Fruit fly (Drosophila melanogaster): ENCODE results near the gene Jon99Fi.
A peak's percentile ranks its signal among the peaks of the same experiment; 100 is the strongest.

Jon99Fi gene

dm6 chr3R:30459066-30459935, 29.5 kb upstream of the Jon99Fi start, which contains the start of the genes CG2224 and CDase (continued):
- TF ChIP-seq CG6854 (GFP tag; optimal IDR thresholded peaks at IDR 0.05) = no peak
- TF ChIP-seq CG7372 (GFP tag; IDR thresholded peaks at IDR 0.05) = no peak
- peak; percentile 82 for TF ChIP-seq hb (GFP tag; IDR thresholded peaks at IDR 0.05; ENCODE audit: partially characterized antibody)
- no peak for TF ChIP-seq CG17361 (GFP tag; IDR thresholded peaks at IDR 0.05)
- peak; percentile 5 for TF ChIP-seq Vsx1 (GFP tag; optimal IDR thresholded peaks at IDR 0.05)
- no peak for TF ChIP-seq Side (GFP tag; optimal IDR thresholded peaks at IDR 0.05)
- no peak for TF ChIP-seq Six4 (GFP tag; optimal IDR thresholded peaks at IDR 0.05)
- TF ChIP-seq pita (GFP tag; optimal IDR thresholded peaks at IDR 0.05) = no peak
- TF ChIP-seq scrt (GFP tag; optimal IDR thresholded peaks at IDR 0.05) = no peak
- TF ChIP-seq CG8290 (GFP tag; optimal IDR thresholded peaks at IDR 0.05) = no peak
- peak in 1 of 2 experiments; percentile 48 for TF ChIP-seq CG8290 (tag; optimal IDR thresholded peaks at IDR 0.05)
- peak; percentile 97 for TF ChIP-seq Dref (GFP tag; IDR thresholded peaks at IDR 0.05)
- TF ChIP-seq Hr39 (optimal IDR thresholded peaks at IDR 0.05) = no peak
- no peak for TF ChIP-seq ranshi (GFP tag; IDR thresholded peaks at IDR 0.05)
- TF ChIP-seq Pdp1 (GFP tag; optimal IDR thresholded peaks at IDR 0.05) = peak in 1 of 2 experiments; percentile 48
- TF ChIP-seq HLH3B (GFP tag; IDR thresholded peaks at IDR 0.05) = no peak
- TF ChIP-seq gsb-n (tag; optimal IDR thresholded peaks at IDR 0.05) = no peak
- TF ChIP-seq CG15073 (GFP tag; optimal IDR thresholded peaks at IDR 0.05) = no peak
- no peak for TF ChIP-seq Hmr (GFP tag; optimal IDR thresholded peaks at IDR 0.05)
- TF ChIP-seq CG6254 (GFP tag; optimal IDR thresholded peaks at IDR 0.05) = no peak
- peak; percentile 97 for TF ChIP-seq hbn (GFP tag; IDR thresholded peaks at IDR 0.05; ENCODE audit: partially characterized antibody)
- no peak for TF ChIP-seq CG13775 (GFP tag; optimal IDR thresholded peaks at IDR 0.05)
- peak; percentile 89 for TF ChIP-seq CG14860 (GFP tag; IDR thresholded peaks at IDR 0.05; ENCODE audit: partially characterized antibody)
- TF ChIP-seq Max (GFP tag; optimal IDR thresholded peaks at IDR 0.05) = no peak
- no peak for TF ChIP-seq CG4854 (GFP tag; optimal IDR thresholded peaks at IDR 0.05)
- no peak for TF ChIP-seq CG18262 (tag; optimal IDR thresholded peaks at IDR 0.05)
- no peak for TF ChIP-seq CG17612 (GFP tag; IDR thresholded peaks at IDR 0.05)
- TF ChIP-seq pnt (GFP tag; optimal IDR thresholded peaks at IDR 0.05) = no peak
- TF ChIP-seq trem (tag; optimal IDR thresholded peaks at IDR 0.05) = no peak
- no peak for TF ChIP-seq CG2120 (GFP tag; optimal IDR thresholded peaks at IDR 0.05)
- no peak for TF ChIP-seq CG2202 (tag; optimal IDR thresholded peaks at IDR 0.05)
- no peak for TF ChIP-seq Hand (GFP tag; optimal IDR thresholded peaks at IDR 0.05)
- no peak for TF ChIP-seq CG9437 (GFP tag; optimal IDR thresholded peaks at IDR 0.05)
- peak; percentile 35 for TF ChIP-seq Ets65A (GFP tag)
- no peak for TF ChIP-seq dysf (GFP tag; IDR thresholded peaks at IDR 0.05)
- no peak for TF ChIP-seq ftz-f1 (GFP tag; optimal IDR thresholded peaks at IDR 0.05)
- no peak for TF ChIP-seq CG11085 (GFP tag; IDR thresholded peaks at IDR 0.05)
- TF ChIP-seq odd (GFP tag; optimal IDR thresholded peaks at IDR 0.05) = no peak
- TF ChIP-seq Abd-B (GFP tag; optimal IDR thresholded peaks at IDR 0.05) = no peak
- TF ChIP-seq tna (GFP tag; IDR thresholded peaks at IDR 0.05; ENCODE audit: partially characterized antibody) = peak; percentile 91
- peak; percentile 91 for TF ChIP-seq Dll (GFP tag; IDR thresholded peaks at IDR 0.05; ENCODE audit: partially characterized antibody)
- no peak for TF ChIP-seq CG9609 (GFP tag; optimal IDR thresholded peaks at IDR 0.05)
- peak; percentile 89 for TF ChIP-seq Scr (GFP tag; IDR thresholded peaks at IDR 0.05; ENCODE audit: partially characterized antibody)
- no peak for TF ChIP-seq ase (GFP tag; IDR thresholded peaks at IDR 0.05)
- TF ChIP-seq bab2 (GFP tag; optimal IDR thresholded peaks at IDR 0.05) = no peak
- no peak for TF ChIP-seq dpn (GFP tag; optimal IDR thresholded peaks at IDR 0.05)
- TF ChIP-seq CG34376 (GFP tag; optimal IDR thresholded peaks at IDR 0.05) = no peak
- TF ChIP-seq ab (GFP tag; optimal IDR thresholded peaks at IDR 0.05) = no peak
- TF ChIP-seq CG14014 (GFP tag; IDR thresholded peaks at IDR 0.05) = no peak
- TF ChIP-seq wek (GFP tag; optimal IDR thresholded peaks at IDR 0.05) = no peak
